Fruit fly (Drosophila melanogaster): ENCODE results near the gene SCCRO.

- TF ChIP-seq Mnt (GFP tag; optimal IDR thresholded peaks at IDR 0.05) (no peak), tj (GFP tag; optimal IDR thresholded peaks at IDR 0.05) (no peak), kay (GFP tag; ENCODE audit: borderline replicate concordance) (peak; percentile 60), CG7101 (tag; optimal IDR thresholded peaks at IDR 0.05) (no peak), CG33017 (tag; optimal IDR thresholded peaks at IDR 0.05) (no peak), Clk (GFP tag; optimal IDR thresholded peaks at IDR 0.05) (no peak), CG11617 (GFP tag; optimal IDR thresholded peaks at IDR 0.05) (no peak), bab1 (GFP tag; optimal IDR thresholded peaks at IDR 0.05) (no peak), CG12768 (GFP tag; optimal IDR thresholded peaks at IDR 0.05) (no peak)
These were observed 24.4 kb upstream of the SCCRO start for dm6 chr3L:15538582-15539490.

All from whole organism, adult.